Fruit fly (Drosophila melanogaster): ENCODE data around the gene CG12659.

DNA sequence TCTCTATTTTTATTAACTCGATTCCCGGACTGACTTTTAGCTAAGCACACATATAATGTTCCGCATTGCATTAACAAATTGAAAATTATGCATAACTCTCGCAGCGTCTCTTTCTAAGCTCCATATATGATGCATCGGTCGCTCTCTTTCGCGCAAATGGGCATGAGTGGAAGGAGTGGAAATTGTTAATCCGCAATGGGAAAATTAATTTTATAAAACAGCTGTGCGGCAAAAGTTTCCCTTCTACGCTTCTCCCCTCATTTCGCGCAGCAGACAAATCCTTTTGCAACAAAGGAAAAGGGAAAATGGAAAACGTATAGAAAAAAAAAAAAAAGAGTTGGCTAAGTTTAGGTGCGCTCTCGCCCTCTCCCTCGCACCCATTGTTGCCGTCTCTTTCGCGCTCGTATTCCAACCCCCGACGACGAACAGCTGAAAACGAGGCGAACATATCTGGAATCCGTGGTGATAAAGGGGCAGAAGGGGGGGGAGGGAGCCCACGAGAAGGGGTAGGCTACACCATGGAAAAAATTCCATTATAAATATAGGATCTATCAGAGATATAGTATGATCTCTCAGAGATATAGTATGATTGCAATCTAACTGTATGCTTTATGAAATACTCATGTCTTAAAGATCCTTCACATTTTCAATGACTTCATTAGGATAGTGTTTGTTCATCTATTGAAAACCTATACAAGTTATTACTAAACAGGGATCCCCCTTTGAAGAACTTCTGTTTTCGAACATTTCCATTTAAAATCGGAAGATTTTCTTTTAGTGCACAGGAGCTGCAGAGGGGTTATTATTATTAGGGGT lies 44.8 kb upstream of the CG12659 start:
- TF ChIP-seq Vsx2 (GFP tag; optimal IDR thresholded peaks at IDR 0.05; ENCODE audit: partially characterized antibody) (no peak), pan (optimal IDR thresholded peaks at IDR 0.05) (no peak), Hr83 (GFP tag; optimal IDR thresholded peaks at IDR 0.05; ENCODE audit: poor library complexity, severe bottlenecking) (no peak), CrebA (GFP tag; optimal IDR thresholded peaks at IDR 0.05; ENCODE audit: borderline replicate concordance) (no peak), GATAd (GFP tag; optimal IDR thresholded peaks at IDR 0.05) (no peak)
